Fruit fly (Drosophila melanogaster) whole organism, embryonic: ENCODE measurements around the gene CG42781.

Source experiments
- Ada2b ChIP-seq: fragments of 200-800 bp; sonication (Bioruptor generic); IDR thresholded peaks from 2 replicates; pipeline ENCODE4 v1.3.6; 2022; ENCODE audit warnings: missing biosample characterization, missing genetic modification characterization
- Atf3 ChIP-seq: fragments of 200-800 bp; sonication (Bioruptor generic); optimal IDR thresholded peaks from 3 replicates; lab custom pipeline; 2016; ENCODE audit warnings: missing biosample characterization, missing genetic modification characterization
- BtbVII ChIP-seq: fragments of 200-800 bp; sonication (Bioruptor generic); optimal IDR thresholded peaks from 3 replicates; lab custom pipeline; 2017; ENCODE audit warnings: missing biosample characterization, mild to moderate bottlenecking, missing genetic modification characterization
- CG1024 ChIP-seq: fragments of 200-800 bp; sonication (Bioruptor generic); IDR thresholded peaks from 2 replicates; pipeline ENCODE4 v1.3.6; 2022; ENCODE audit warnings: missing biosample characterization, missing genetic modification characterization
- CG10979 ChIP-seq: fragments of 200-800 bp; sonication (Bioruptor generic); optimal IDR thresholded peaks from 2 replicates; lab custom pipeline; 2018; ENCODE audit warnings: missing biosample characterization, mild to moderate bottlenecking, missing genetic modification characterization, moderate library complexity
- CG11398 ChIP-seq: fragments of 200-800 bp; sonication (Bioruptor generic); optimal IDR thresholded peaks from 2 replicates; lab custom pipeline; 2016; ENCODE audit warnings: missing biosample characterization, missing genetic modification characterization
- CG11560 ChIP-seq: fragments of 200-800 bp; sonication (Bioruptor generic); IDR thresholded peaks from 3 replicates; pipeline ENCODE4 v1.3.6; 2022; ENCODE audit warnings: missing biosample characterization, missing genetic modification characterization
- CG11696 ChIP-seq: fragments of 200-800 bp; sonication (Bioruptor generic); IDR thresholded peaks from 2 replicates; pipeline ENCODE4 v1.3.6; 2022; ENCODE audit warnings: missing biosample characterization, missing genetic modification characterization
- CG12071 ChIP-seq: fragments of 200-800 bp; sonication (Bioruptor generic); optimal IDR thresholded peaks from 3 replicates; lab custom pipeline; 2018; ENCODE audit warnings: missing biosample characterization, mild to moderate bottlenecking, missing genetic modification characterization
- CG12236 ChIP-seq: fragments of 200-800 bp; sonication (Bioruptor generic); optimal IDR thresholded peaks from 2 replicates; lab custom pipeline; 2016; ENCODE audit warnings: missing biosample characterization, missing genetic modification characterization
- CG12299 ChIP-seq: fragments of 200-800 bp; sonication (Bioruptor generic); optimal IDR thresholded peaks from 2 replicates; lab custom pipeline; 2018; ENCODE audit warnings: missing biosample characterization, mild to moderate bottlenecking, missing genetic modification characterization
- CG14014 ChIP-seq: fragments of 200-800 bp; sonication (Bioruptor generic); IDR thresholded peaks from 2 replicates; pipeline ENCODE4 v1.3.6; 2022; ENCODE audit warnings: missing biosample characterization, missing genetic modification characterization
- CG14667 ChIP-seq: fragments of 200-800 bp; sonication (Bioruptor generic); IDR thresholded peaks from 2 replicates; pipeline ENCODE4 v1.3.6; 2022; ENCODE audit warnings: missing biosample characterization, missing genetic modification characterization
- CG15011 ChIP-seq: fragments of 200-800 bp; sonication (Bioruptor generic); optimal IDR thresholded peaks from 3 replicates; lab custom pipeline; 2018; ENCODE audit warnings: missing biosample characterization, mild to moderate bottlenecking, missing genetic modification characterization
- CG17328 ChIP-seq: fragments of 200-800 bp; sonication (Bioruptor generic); IDR thresholded peaks from 2 replicates; pipeline ENCODE4 v1.3.6; 2022; ENCODE audit warnings: missing biosample characterization, missing genetic modification characterization
- CG18011 ChIP-seq: fragments of 200-800 bp; sonication (Bioruptor generic); optimal IDR thresholded peaks from 2 replicates; lab custom pipeline; 2017; ENCODE audit warnings: missing biosample characterization, missing genetic modification characterization, mild to moderate bottlenecking, moderate library complexity, missing genotype
- CG30403 ChIP-seq: fragments of 200-800 bp; sonication (Bioruptor generic); optimal IDR thresholded peaks from 3 replicates; lab custom pipeline; 2016; ENCODE audit warnings: missing biosample characterization, missing genetic modification characterization
- CG34422 ChIP-seq: fragments of 200-800 bp; sonication (Bioruptor generic); IDR thresholded peaks from 3 replicates; pipeline ENCODE4 v1.3.6; 2022; ENCODE audit warnings: missing biosample characterization, missing genetic modification characterization
- CG4404 ChIP-seq: fragments of 200-800 bp; sonication (Bioruptor generic); IDR thresholded peaks from 2 replicates; pipeline ENCODE4 v1.3.6; 2022; ENCODE audit warnings: missing biosample characterization, missing genetic modification characterization
- CG6254 ChIP-seq: fragments of 200-800 bp; sonication (Bioruptor generic); optimal IDR thresholded peaks from 3 replicates; lab custom pipeline; 2017; ENCODE audit warnings: mild to moderate bottlenecking, missing biosample characterization, missing genetic modification reagents, missing genetic modification characterization
- CG6689 ChIP-seq: fragments of 200-800 bp; sonication (Bioruptor generic); IDR thresholded peaks from 2 replicates; pipeline ENCODE4 v1.3.6; 2022; ENCODE audit warnings: missing biosample characterization, missing genetic modification characterization
- CG8089 ChIP-seq: fragments of 200-800 bp; sonication (Bioruptor generic); optimal IDR thresholded peaks from 3 replicates; lab custom pipeline; 2016; ENCODE audit warnings: missing biosample characterization, missing genetic modification characterization
- CG8290 ChIP-seq, 3 experiments: fragments of 200-800 bp; sonication (Bioruptor generic); optimal IDR thresholded peaks; 2 replicates each; lab custom pipeline; 2016 to 2019; ENCODE audit warnings: missing biosample characterization in 3 of 3, missing genetic modification characterization in 3 of 3, mild to moderate bottlenecking in 2 of 3, moderate library complexity in 1 of 3
- CG9215 ChIP-seq: fragments of 200-800 bp; sonication (Bioruptor generic); IDR thresholded peaks from 2 replicates; pipeline ENCODE4 v1.3.6; 2022; ENCODE audit warnings: missing biosample characterization, missing genetic modification characterization
- D19B ChIP-seq: fragments of 200-800 bp; sonication (Bioruptor generic); optimal IDR thresholded peaks from 2 replicates; lab custom pipeline; 2017; ENCODE audit warnings: missing biosample characterization, mild to moderate bottlenecking, missing genetic modification characterization
- Doc3 ChIP-seq: fragments of 200-800 bp; sonication (Bioruptor generic); IDR thresholded peaks from 3 replicates; pipeline ENCODE4 v1.3.6; 2022; ENCODE audit warnings: missing biosample characterization, missing genetic modification characterization; ENCODE audit not compliant: partially characterized antibody
- Ets65A ChIP-seq: fragments of 200-800 bp; sonication (Bioruptor generic); peaks from one replicate; lab custom pipeline; 2016; ENCODE audit warnings: missing biosample characterization, missing genetic modification characterization
- Gug ChIP-seq: fragments of 200-800 bp; sonication (Bioruptor generic); IDR thresholded peaks from 4 replicates; pipeline ENCODE4 v1.3.6; 2022; ENCODE audit warnings: missing biosample characterization, missing genetic modification characterization
- HLH54F ChIP-seq: fragments of 200-800 bp; sonication (Bioruptor generic); optimal IDR thresholded peaks from 3 replicates; lab custom pipeline; 2016; ENCODE audit warnings: missing biosample characterization, missing genetic modification characterization
- NK7.1 ChIP-seq: fragments of 200-800 bp; sonication (Bioruptor generic); optimal IDR thresholded peaks from 3 replicates; lab custom pipeline; 2016; ENCODE audit warnings: missing biosample characterization, missing genetic modification characterization
- Sin3A ChIP-seq: fragments of >200 bp; optimal IDR thresholded peaks from 2 replicates; lab custom pipeline; 2018
- Stat92E ChIP-seq, 3 experiments: fragments of >200 bp in 2 of 3; fragments of 200-800 bp in 1 of 3; sonication (Bioruptor generic) in 1 of 3; optimal IDR thresholded peaks; 2 replicates each; lab custom pipeline; 2017 to 2019; ENCODE audit warnings: missing biosample characterization in 3 of 3, missing genetic modification characterization in 3 of 3, mild to moderate bottlenecking in 1 of 3, moderate library complexity in 1 of 3
- abd-A ChIP-seq: fragments of 200-800 bp; sonication (Bioruptor generic); optimal IDR thresholded peaks from 3 replicates; lab custom pipeline; 2019; ENCODE audit warnings: missing biosample characterization, mild to moderate bottlenecking, missing genetic modification characterization, moderate library complexity
- ac ChIP-seq: fragments of 200-800 bp; sonication (Bioruptor generic); optimal IDR thresholded peaks from 3 replicates; lab custom pipeline; 2017; ENCODE audit warnings: missing biosample characterization, mild to moderate bottlenecking, missing genetic modification characterization
- al ChIP-seq: fragments of 200-800 bp; sonication (Bioruptor generic); IDR thresholded peaks from 2 replicates; pipeline ENCODE4 v1.3.6; 2022; ENCODE audit warnings: missing biosample characterization, missing genetic modification characterization
- bowl ChIP-seq: fragments of 200-800 bp; sonication (Bioruptor generic); IDR thresholded peaks from 2 replicates; pipeline ENCODE4 v1.3.6; 2022; ENCODE audit warnings: missing biosample characterization, missing genetic modification characterization
- btn ChIP-seq: fragments of 200-800 bp; sonication (Bioruptor generic); optimal IDR thresholded peaks from 2 replicates; lab custom pipeline; 2016; ENCODE audit warnings: missing biosample characterization, missing genetic modification characterization
- cg ChIP-seq: fragments of 200-800 bp; sonication (Bioruptor generic); optimal IDR thresholded peaks from 3 replicates; lab custom pipeline; 2019; ENCODE audit warnings: missing biosample characterization, mild to moderate bottlenecking, missing genetic modification characterization, moderate library complexity
- chif ChIP-seq, 2 experiments: fragments of 200-800 bp; sonication (Bioruptor generic); optimal IDR thresholded peaks; 3 replicates each; lab custom pipeline; 2016; ENCODE audit warnings: missing biosample characterization in 2 of 2, missing genetic modification characterization in 2 of 2
- danr ChIP-seq: fragments of 200-800 bp; sonication (Bioruptor generic); IDR thresholded peaks from 2 replicates; pipeline ENCODE4 v1.3.6; 2022; ENCODE audit warnings: missing biosample characterization, missing genetic modification characterization
- ewg ChIP-seq: fragments of 200-800 bp; sonication (Bioruptor generic); optimal IDR thresholded peaks from 3 replicates; lab custom pipeline; 2017; ENCODE audit warnings: mild to moderate bottlenecking, missing biosample characterization, missing genetic modification reagents, missing genetic modification characterization
- fd64A ChIP-seq: fragments of 200-800 bp; sonication (Bioruptor generic); optimal IDR thresholded peaks from 3 replicates; lab custom pipeline; 2018; ENCODE audit warnings: missing biosample characterization, mild to moderate bottlenecking, missing genetic modification characterization
- gsb ChIP-seq: fragments of 200-800 bp; sonication (Bioruptor generic); IDR thresholded peaks from 2 replicates; pipeline ENCODE4 v1.3.6; 2022; ENCODE audit warnings: missing biosample characterization, missing genetic modification characterization
- h ChIP-seq: fragments of >200 bp; optimal IDR thresholded peaks from 2 replicates; lab custom pipeline; 2017
- mld ChIP-seq: fragments of 200-800 bp; sonication (Bioruptor generic); IDR thresholded peaks from 3 replicates; pipeline ENCODE4 v1.3.6; 2022; ENCODE audit warnings: missing biosample characterization, missing genetic modification characterization; ENCODE audit not compliant: partially characterized antibody
- nau ChIP-seq: fragments of 200-800 bp; sonication (Bioruptor generic); optimal IDR thresholded peaks from 3 replicates; lab custom pipeline; 2017; ENCODE audit warnings: missing biosample characterization, mild to moderate bottlenecking, missing genetic modification characterization, missing genetic modification reagents
- slou ChIP-seq: fragments of 200-800 bp; sonication (Bioruptor generic); optimal IDR thresholded peaks from 3 replicates; lab custom pipeline; 2016; ENCODE audit warnings: missing biosample characterization, missing genetic modification characterization
- sr ChIP-seq: fragments of 200-800 bp; sonication (Bioruptor generic); IDR thresholded peaks from 3 replicates; pipeline ENCODE4 v1.3.6; 2022; ENCODE audit warnings: missing biosample characterization, missing genetic modification characterization
- stwl ChIP-seq: fragments of 200-800 bp; sonication (Bioruptor generic); optimal IDR thresholded peaks from 3 replicates; lab custom pipeline; 2018; ENCODE audit warnings: missing biosample characterization, mild to moderate bottlenecking, missing genetic modification characterization, moderate library complexity
- tin ChIP-seq: fragments of 200-800 bp; sonication (Bioruptor generic); optimal IDR thresholded peaks from 3 replicates; lab custom pipeline; 2016; ENCODE audit warnings: missing biosample characterization, missing genetic modification characterization
- trh ChIP-seq: fragments of 200-800 bp; sonication (Bioruptor generic); optimal IDR thresholded peaks from 2 replicates; lab custom pipeline; 2016; ENCODE audit warnings: missing biosample characterization, missing genetic modification characterization
- vvl ChIP-seq: fragments of 200-800 bp; sonication (Bioruptor generic); IDR thresholded peaks from 2 replicates; pipeline ENCODE4 v1.3.6; 2022; ENCODE audit warnings: missing biosample characterization, missing genetic modification characterization

The CG42781 gene

DNA sequence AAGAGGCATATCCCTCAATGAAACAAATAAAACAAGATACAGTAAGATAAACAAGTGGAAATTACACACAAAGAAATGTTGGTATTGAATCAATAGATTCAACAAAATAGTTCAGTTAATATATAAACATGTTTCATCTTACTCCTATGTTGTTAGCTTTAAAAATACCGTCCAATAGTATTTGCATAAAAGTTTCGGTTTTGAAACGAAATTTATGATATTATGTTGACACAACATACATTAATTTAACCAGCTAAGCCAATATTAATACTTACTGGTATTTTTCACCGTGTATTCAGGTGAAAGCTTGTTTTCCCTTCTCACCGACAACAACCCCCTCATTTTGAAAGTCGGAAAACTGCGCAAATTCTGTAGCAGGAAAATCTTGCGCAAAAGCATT, 44.3 kb downstream of the CG42781 start (continued):
- TF ChIP-seq CG18011 (GFP tag; lab: Kevin White, UChicago), result peak; percentile 16
- TF ChIP-seq CG14014 (GFP tag; lab: Robert Waterston, UW), result no peak
- peak; percentile 62 for TF ChIP-seq BtbVII (GFP tag; lab: Kevin White, UChicago)
- TF ChIP-seq Gug (GFP tag; lab: Robert Waterston, UW), result no peak
- TF ChIP-seq Ada2b (GFP tag; lab: Robert Waterston, UW), result peak; percentile 45; the same call in 1 of the 2 replicates
- TF ChIP-seq CG12236 (GFP tag; lab: Kevin White, UChicago), result no peak
- peak; percentile 61 for TF ChIP-seq CG30403 (GFP tag; lab: Kevin White, UChicago)
- no peak for TF ChIP-seq CG11560
- peak; percentile 33 for TF ChIP-seq CG6254 (GFP tag; lab: Kevin White, UChicago)
- TF ChIP-seq CG12071 (GFP tag; lab: Kevin White, UChicago), result peak; percentile 72
- TF ChIP-seq vvl (GFP tag; lab: Robert Waterston, UW), result peak; percentile 72
- TF ChIP-seq trh (GFP tag; lab: Kevin White, UChicago), result peak; percentile 25
- TF ChIP-seq Doc3 (GFP tag; lab: Robert Waterston, UW), result no peak
- TF ChIP-seq abd-A (tag; lab: Kevin White, UChicago), result no peak
- peak; percentile 10 for TF ChIP-seq D19B
- TF ChIP-seq chif (GFP tag; optimal IDR thresholded peaks at IDR 0.05; lab: Kevin White, UChicago), result peak in 1 of 2 experiments; percentile 63
- no peak for TF ChIP-seq bowl (GFP tag; lab: Robert Waterston, UW)
- TF ChIP-seq HLH54F (GFP tag; lab: Kevin White, UChicago), result peak; percentile 20
- 0 out of 2 replicates have a peak, but pooled peaks have one; percentile 10 for TF ChIP-seq danr
- TF ChIP-seq CG8089 (GFP tag; lab: Kevin White, UChicago), result peak; percentile 32
- peak; percentile 44; the same call in 1 of the 2 replicates for TF ChIP-seq CG17328 (GFP tag; lab: Robert Waterston, UW)
- TF ChIP-seq CG6689 (GFP tag; lab: Robert Waterston, UW), result peak; percentile 54; the same call in 1 of the 2 replicates
- 0 out of 2 replicates have a peak, but pooled peaks have one; percentile 11 for TF ChIP-seq al (GFP tag; lab: Robert Waterston, UW)
- TF ChIP-seq tin (GFP tag; lab: Kevin White, UChicago), result peak; percentile 43
- peak; percentile 64 for TF ChIP-seq nau (GFP tag; lab: Kevin White, UChicago)
- no peak for TF ChIP-seq Stat92E (GFP tag; optimal IDR thresholded peaks at IDR 0.05; lab: Kevin White, UChicago)
- TF ChIP-seq fd64A (GFP tag; lab: Kevin White, UChicago), result peak; percentile 54
- TF ChIP-seq cg (GFP tag; lab: Kevin White, UChicago), result no peak
- TF ChIP-seq Atf3 (GFP tag; lab: Kevin White, UChicago), result no peak
- peak; percentile 41 for TF ChIP-seq slou (GFP tag; lab: Kevin White, UChicago)
- no peak for TF ChIP-seq stwl (tag; lab: Kevin White, UChicago)
- TF ChIP-seq btn (GFP tag; lab: Kevin White, UChicago), result no peak
- TF ChIP-seq Ets65A (GFP tag; lab: Kevin White, UChicago), result peak; percentile 4
- TF ChIP-seq ac, result no peak
- no peak for TF ChIP-seq sr (GFP tag; lab: Robert Waterston, UW)
- no peak for TF ChIP-seq gsb
- peak; percentile 22; the same call in 1 of the 2 replicates for TF ChIP-seq CG9215 (GFP tag; lab: Robert Waterston, UW)
- TF ChIP-seq CG12299, result peak; percentile 80
- TF ChIP-seq CG11398 (GFP tag; lab: Kevin White, UChicago), result peak; percentile 9
- TF ChIP-seq CG10979 (tag; lab: Kevin White, UChicago), result peak; percentile 63
- peak; percentile 50; the same call in 1 of the 3 replicates for TF ChIP-seq CG34422 (GFP tag; lab: Robert Waterston, UW)
- TF ChIP-seq CG15011 (GFP tag; lab: Kevin White, UChicago), result peak; percentile 35
- TF ChIP-seq Sin3A (lab: Kevin White, UChicago), result no peak
- TF ChIP-seq ewg (GFP tag; lab: Kevin White, UChicago), result peak; percentile 57
- TF ChIP-seq h, result no peak
- TF ChIP-seq CG14667 (GFP tag; lab: Robert Waterston, UW), result no peak
- no peak for TF ChIP-seq CG11696 (GFP tag; lab: Robert Waterston, UW)
- peak; percentile 37; the same call in 1 of the 2 replicates for TF ChIP-seq CG1024 (GFP tag; lab: Robert Waterston, UW)
- TF ChIP-seq NK7.1 (GFP tag; lab: Kevin White, UChicago), result peak; percentile 47
- peak; percentile 10 for TF ChIP-seq CG8290 (GFP tag; optimal IDR thresholded peaks at IDR 0.05; lab: Kevin White, UChicago)
- peak in 1 of 2 experiments; percentile 78 for TF ChIP-seq CG8290 (tag; optimal IDR thresholded peaks at IDR 0.05; lab: Kevin White, UChicago)
- TF ChIP-seq mld (GFP tag; lab: Robert Waterston, UW), result no peak
- TF ChIP-seq CG4404, result no peak
